Worm (Caenorhabditis elegans): ENCODE results near the gene nhr-204.

nhr-204 gene

DNA sequence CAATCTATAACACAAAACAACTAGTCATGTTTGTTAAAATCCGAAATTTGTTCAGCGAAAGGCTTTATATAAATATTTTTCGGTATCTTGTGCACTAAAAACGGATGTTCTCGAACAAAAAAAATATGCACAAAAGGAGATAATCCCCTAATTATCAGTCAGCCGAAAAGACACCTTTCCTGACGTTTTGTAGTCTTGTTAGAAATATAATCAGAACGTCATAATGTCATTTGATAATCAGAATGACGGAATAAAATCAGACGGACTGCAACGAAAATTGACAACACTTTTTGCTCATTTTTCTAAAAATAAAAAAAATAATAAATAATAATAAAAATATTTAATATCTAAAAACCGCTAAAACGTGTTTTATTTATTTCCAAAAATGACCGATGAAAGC is 25.3 kb upstream of the nhr-204 start:
- TF ChIP-seq flt-1 (GFP tag; IDR thresholded peaks at IDR 0.05), result no peak
- no peak for TF ChIP-seq tbx-37 (GFP tag; conservative IDR thresholded peaks at IDR 0.05)
- TF ChIP-seq B0310.2 (tag; optimal IDR thresholded peaks at IDR 0.05), result no peak
- TF ChIP-seq tbx-11 (GFP tag; IDR thresholded peaks at IDR 0.05), result no peak
- no peak for TF ChIP-seq tra-4 (tag; optimal IDR thresholded peaks at IDR 0.05)
- TF ChIP-seq hnd-1 (tag; optimal IDR thresholded peaks at IDR 0.05), result no peak
- no peak for TF ChIP-seq pes-1 (GFP tag; IDR thresholded peaks at IDR 0.05)
- TF ChIP-seq aly-1 (tag; optimal IDR thresholded peaks at IDR 0.05), result no peak

DNA sequence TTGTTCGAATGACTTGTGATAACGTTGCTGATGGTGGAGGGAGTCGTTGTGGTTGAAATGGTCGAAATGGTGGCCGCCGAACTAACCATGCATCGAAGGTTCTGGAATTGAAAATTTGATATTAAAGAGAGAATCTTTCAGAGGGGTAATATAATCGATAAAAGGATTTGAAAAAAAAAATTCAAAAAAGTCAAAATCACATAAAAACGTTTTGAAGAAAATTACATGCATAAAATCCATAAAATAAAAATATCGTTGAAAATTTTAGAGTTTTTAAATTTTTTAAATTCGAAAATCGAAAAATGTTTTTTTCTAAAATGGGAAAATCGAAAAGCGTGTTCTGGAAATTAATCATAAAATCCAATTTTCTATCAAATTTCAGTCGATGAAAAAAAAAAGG is 23.0 kb upstream of the nhr-204 start, which contains the start of gene npr-5:
Gene npr-5, minus strand, starts transcription at position 101 of the 400 bp plus-strand sequence.
- no peak for TF ChIP-seq scrt-1 (GFP tag; IDR thresholded peaks at IDR 0.05)

DNA sequence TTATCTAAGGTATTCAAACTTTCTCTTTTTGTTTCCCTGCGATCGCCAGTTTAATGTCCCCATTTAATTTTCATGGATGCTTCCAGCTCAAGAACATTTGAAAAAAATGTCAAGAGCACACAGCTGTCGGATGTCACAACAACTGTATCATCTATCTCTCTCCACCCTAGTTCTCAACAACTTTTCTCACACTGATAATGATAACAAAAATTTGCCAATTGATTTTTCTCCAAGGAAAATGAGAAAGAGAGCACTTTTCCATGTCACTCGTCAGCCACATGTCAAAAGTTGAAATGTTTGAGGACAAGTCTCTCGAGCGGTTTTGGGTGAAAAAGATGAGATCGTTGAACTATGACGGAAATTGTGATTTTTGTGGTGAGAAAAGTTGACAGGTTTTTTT is 22.5 kb upstream of the nhr-204 start:
- TF ChIP-seq ceh-13 (GFP tag; optimal IDR thresholded peaks at IDR 0.05), result no peak
- no peak for TF ChIP-seq aly-1 (tag; optimal IDR thresholded peaks at IDR 0.05)
- TF ChIP-seq B0310.2 (tag; optimal IDR thresholded peaks at IDR 0.05), result no peak
- TF ChIP-seq ama-1 (optimal IDR thresholded peaks at IDR 0.05), result no peak
- no peak for TF ChIP-seq scrt-1 (GFP tag; IDR thresholded peaks at IDR 0.05)
- TF ChIP-seq sea-1 (GFP tag; conservative IDR thresholded peaks at IDR 0.05), result no peak
- no peak for TF ChIP-seq F13C5.2 (tag; optimal IDR thresholded peaks at IDR 0.05)
- no peak for TF ChIP-seq tbx-37 (GFP tag; conservative IDR thresholded peaks at IDR 0.05)
- TF ChIP-seq hmbx-1 (tag; optimal IDR thresholded peaks at IDR 0.05), result no peak
- TF ChIP-seq ceh-36 (tag; optimal IDR thresholded peaks at IDR 0.05), result no peak
- no peak for TF ChIP-seq flt-1 (GFP tag; IDR thresholded peaks at IDR 0.05)
- no peak for TF ChIP-seq tra-4 (tag; optimal IDR thresholded peaks at IDR 0.05)
- no peak for TF ChIP-seq hnd-1 (tag; optimal IDR thresholded peaks at IDR 0.05)
- TF ChIP-seq tbx-11 (GFP tag; IDR thresholded peaks at IDR 0.05), result no peak
- no peak for TF ChIP-seq pes-1 (GFP tag; IDR thresholded peaks at IDR 0.05)
- no peak for TF ChIP-seq ets-7 (tag; optimal IDR thresholded peaks at IDR 0.05)

DNA sequence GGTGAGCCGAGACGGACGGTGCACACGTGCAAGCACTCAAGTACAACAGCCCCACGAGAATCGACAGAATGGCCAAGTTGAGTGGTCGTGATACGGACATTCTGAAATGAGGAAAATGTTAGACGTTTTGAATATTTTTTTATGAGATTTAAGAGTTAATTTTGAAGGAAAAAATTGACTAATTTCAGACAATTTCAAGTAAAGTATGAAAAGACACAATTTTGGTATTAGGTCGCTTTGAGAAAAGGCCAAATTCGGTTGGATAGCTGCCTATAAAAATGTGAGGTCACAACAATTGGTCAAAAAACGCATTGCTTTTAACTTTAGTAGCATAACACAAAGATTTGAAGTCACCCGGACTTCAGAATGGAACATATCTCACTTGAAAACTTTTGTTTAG is 14.2 kb upstream of the nhr-204 start, which contains the start of gene nlp-70:
Gene nlp-70, minus strand, starts transcription at position 101 of the 400 bp plus-strand sequence.
- no peak for TF ChIP-seq aly-1 (tag; optimal IDR thresholded peaks at IDR 0.05)
- no peak for TF ChIP-seq flt-1 (GFP tag; IDR thresholded peaks at IDR 0.05)

DNA sequence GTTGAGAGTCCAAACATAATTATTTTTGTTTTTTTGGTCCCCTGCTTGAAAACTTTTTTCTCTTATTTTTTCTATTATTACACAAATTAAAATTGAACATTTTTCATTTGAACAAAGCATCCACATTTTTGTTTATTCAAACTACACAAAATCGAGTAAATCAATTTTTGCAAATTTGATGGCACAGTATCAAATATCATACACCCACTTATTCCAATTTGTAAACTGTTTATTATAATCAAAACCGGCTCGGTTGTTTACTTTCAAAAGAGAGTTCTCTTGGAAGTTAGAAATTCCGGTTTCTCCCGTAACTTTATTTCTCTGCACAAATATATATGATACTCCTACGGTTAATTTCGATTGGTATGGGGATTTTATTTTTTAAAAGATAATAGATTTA is 9.4 kb upstream of the nhr-204 start, which contains the start of gene lgc-26:
Gene lgc-26, plus strand, starts transcription at position 301 of the 400 bp plus-strand sequence.
- TF ChIP-seq scrt-1 (GFP tag; IDR thresholded peaks at IDR 0.05), result no peak
- no peak for TF ChIP-seq aly-1 (tag; optimal IDR thresholded peaks at IDR 0.05)
- no peak for TF ChIP-seq hnd-1 (tag; optimal IDR thresholded peaks at IDR 0.05)
- no peak for TF ChIP-seq tbx-37 (GFP tag; conservative IDR thresholded peaks at IDR 0.05)
- TF ChIP-seq ama-1 (optimal IDR thresholded peaks at IDR 0.05), result no peak
- no peak for TF ChIP-seq B0310.2 (tag; optimal IDR thresholded peaks at IDR 0.05)

DNA sequence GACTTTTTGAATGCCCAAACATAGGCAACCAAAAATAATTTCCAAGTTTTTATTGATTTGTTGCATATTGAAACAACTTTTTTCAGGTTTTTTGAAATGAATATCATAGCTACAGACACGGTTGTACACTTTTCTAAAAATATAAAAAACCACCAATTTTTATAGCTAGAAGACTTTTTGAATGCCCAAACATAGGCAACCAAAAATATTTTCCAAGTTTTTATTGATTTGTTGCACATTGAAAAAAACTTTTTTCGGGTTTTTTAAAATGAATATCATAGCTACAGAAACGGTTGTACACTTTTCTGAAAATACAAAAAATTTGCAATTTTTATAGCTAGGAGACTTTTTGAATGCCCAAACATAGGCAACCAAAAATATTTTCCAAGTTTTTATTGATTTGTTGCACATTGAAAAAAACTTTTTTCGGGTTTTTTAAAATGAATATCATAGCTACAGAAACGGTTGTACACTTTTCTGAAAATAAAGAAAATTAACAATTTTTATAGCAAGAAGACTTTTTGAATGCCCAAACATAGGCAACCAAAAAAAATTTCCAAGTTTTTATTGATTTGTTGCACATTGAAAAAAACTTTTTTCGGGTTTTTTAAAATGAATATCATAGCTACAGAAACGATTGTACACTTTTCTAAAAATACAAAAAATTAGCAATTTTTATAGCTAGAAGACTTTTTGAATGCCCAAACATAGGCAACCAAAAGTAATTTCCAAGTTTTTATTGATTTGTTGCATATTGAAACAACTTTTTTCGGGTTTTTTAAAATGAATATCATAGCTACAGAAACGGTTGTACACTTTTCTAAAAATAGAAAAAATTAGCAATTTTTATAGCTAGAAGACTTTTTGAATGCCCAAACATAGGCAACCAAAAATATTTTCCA is 6.7 kb upstream of the nhr-204 start:
- TF ChIP-seq tra-4 (tag; optimal IDR thresholded peaks at IDR 0.05) (peak; percentile 28), hnd-1 (tag; optimal IDR thresholded peaks at IDR 0.05) (peak; percentile 24)

DNA sequence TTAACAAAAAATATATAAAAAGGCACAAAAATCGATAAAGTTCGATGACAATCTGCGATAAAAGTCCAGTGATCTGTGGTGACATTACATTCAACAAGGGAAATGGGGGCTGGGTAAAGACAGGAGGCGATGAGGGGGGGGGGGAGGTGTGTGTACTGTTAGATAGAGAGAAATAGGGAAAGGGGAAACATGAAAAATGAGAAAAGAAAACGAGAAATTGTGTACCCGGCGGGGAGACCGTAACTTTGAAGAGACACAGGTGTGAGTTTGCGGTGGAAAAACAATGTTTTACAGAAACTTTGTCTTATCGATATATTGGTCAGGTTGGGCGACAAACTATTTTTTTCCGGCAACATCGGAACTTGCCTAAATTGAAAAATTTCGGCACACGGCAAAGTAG is 1.7 kb upstream of the nhr-204 start:
- TF ChIP-seq tbx-11 (GFP tag; IDR thresholded peaks at IDR 0.05) (0 out of 2 replicates have a peak, but pooled peaks have one; percentile 28), F13C5.2 (tag; optimal IDR thresholded peaks at IDR 0.05) (no peak)

DNA sequence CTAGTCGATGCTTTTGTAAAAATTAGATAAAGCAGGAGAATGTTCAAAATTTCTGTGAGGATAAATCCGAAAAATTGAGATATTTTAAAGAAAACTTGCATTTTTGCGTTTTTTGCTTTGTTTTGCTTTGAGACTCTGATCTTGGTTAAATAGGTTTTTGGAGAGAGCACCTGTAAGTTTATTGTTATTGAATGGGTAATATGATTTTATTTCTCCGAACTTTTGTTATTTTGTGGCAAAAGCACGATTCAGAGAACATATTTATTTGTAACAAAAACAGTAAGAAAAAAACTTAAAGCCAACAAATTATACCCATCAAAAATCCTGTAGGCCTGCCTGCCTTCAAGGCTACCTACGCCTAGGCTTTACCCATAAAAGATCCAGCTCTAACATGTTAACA is 4.0 kb downstream of the nhr-204 start, which contains the start of gene str-121:
Gene str-121, minus strand, starts transcription at position 101 of the 400 bp plus-strand sequence.
- TF ChIP-seq hmg-4 (GFP tag; optimal IDR thresholded peaks at IDR 0.05) (no peak), sea-1 (GFP tag; conservative IDR thresholded peaks at IDR 0.05) (no peak), tbx-37 (GFP tag; conservative IDR thresholded peaks at IDR 0.05) (no peak), tra-4 (tag; optimal IDR thresholded peaks at IDR 0.05) (no peak), B0310.2 (tag; optimal IDR thresholded peaks at IDR 0.05) (no peak), ceh-36 (tag; optimal IDR thresholded peaks at IDR 0.05) (no peak), flt-1 (GFP tag; IDR thresholded peaks at IDR 0.05) (no peak), hnd-1 (tag; optimal IDR thresholded peaks at IDR 0.05) (no peak), ets-7 (tag; optimal IDR thresholded peaks at IDR 0.05) (no peak), scrt-1 (GFP tag; IDR thresholded peaks at IDR 0.05) (no peak), hmbx-1 (tag; optimal IDR thresholded peaks at IDR 0.05) (no peak), ama-1 (optimal IDR thresholded peaks at IDR 0.05) (no peak), F13C5.2 (tag; optimal IDR thresholded peaks at IDR 0.05) (no peak), tbx-11 (GFP tag; IDR thresholded peaks at IDR 0.05) (no peak)

DNA sequence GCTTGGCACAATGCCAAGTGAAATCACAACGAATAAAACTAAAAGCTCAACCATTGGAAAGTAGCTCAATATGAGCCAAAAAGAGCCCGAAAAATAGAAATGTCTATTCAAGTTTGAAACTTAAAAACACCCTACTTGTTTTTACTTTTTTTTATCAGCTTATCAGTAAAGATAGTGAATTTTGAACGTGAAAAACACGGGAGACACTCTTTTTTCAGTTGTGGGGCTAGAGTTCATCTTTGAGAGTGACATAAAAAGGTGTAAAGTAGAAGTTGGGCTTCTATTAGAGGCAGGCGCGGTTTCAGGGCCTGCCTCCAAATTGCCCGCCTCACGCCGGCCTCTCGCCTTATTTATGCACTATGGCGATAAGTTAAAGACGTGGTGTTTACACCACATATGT is 7.0 kb downstream of the nhr-204 start, which contains the start of gene oac-39:
Gene oac-39, minus strand, starts transcription at position 101 of the 400 bp plus-strand sequence.
- TF ChIP-seq ceh-36 (tag; optimal IDR thresholded peaks at IDR 0.05) (no peak), ets-7 (tag; optimal IDR thresholded peaks at IDR 0.05) (no peak), tbx-11 (GFP tag; IDR thresholded peaks at IDR 0.05) (no peak), hmg-4 (GFP tag; optimal IDR thresholded peaks at IDR 0.05) (no peak), sea-1 (GFP tag; conservative IDR thresholded peaks at IDR 0.05) (no peak), flt-1 (GFP tag; IDR thresholded peaks at IDR 0.05) (no peak), aly-1 (tag; optimal IDR thresholded peaks at IDR 0.05) (no peak), ama-1 (optimal IDR thresholded peaks at IDR 0.05) (no peak), pes-1 (GFP tag; IDR thresholded peaks at IDR 0.05) (no peak), tra-4 (tag; optimal IDR thresholded peaks at IDR 0.05) (no peak), F13C5.2 (tag; optimal IDR thresholded peaks at IDR 0.05) (no peak), ceh-13 (GFP tag; optimal IDR thresholded peaks at IDR 0.05) (no peak), tbx-37 (GFP tag; conservative IDR thresholded peaks at IDR 0.05) (no peak), B0310.2 (tag; optimal IDR thresholded peaks at IDR 0.05) (no peak), scrt-1 (GFP tag; IDR thresholded peaks at IDR 0.05) (no peak), hmbx-1 (tag; optimal IDR thresholded peaks at IDR 0.05) (no peak), hnd-1 (tag; optimal IDR thresholded peaks at IDR 0.05) (no peak)

Data from whole organism, early embryonic.